Fruit fly (Drosophila melanogaster): ENCODE data around the gene CG15824.

Gene CG15824

DNA sequence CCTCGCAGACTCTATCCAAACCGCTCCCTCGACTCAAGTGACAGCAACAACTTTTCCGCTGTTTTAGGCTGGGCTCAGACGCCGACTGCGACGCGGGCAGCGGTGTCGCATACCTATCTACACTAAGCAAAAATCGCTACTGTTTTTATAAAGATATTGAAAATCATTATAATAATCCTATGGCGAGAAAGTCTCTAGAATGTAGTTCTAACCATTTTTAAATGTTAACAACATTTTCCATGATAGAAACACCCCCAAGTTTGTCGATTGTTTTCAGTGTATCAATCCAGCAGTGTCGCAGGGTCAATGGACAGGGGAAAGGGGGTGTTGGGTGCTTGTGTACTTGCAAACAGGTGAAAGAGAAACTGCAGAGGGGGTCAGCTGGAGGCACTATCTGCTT is 19.1 kb downstream of the CG15824 start (continued):
- peak; percentile 97 for TF ChIP-seq chm (GFP tag; IDR thresholded peaks at IDR 0.05)
- TF ChIP-seq sens (GFP tag) = peak; percentile 99
- peak; percentile 97 for TF ChIP-seq CG4424 (GFP tag; optimal IDR thresholded peaks at IDR 0.05)
- TF ChIP-seq hbn (GFP tag; IDR thresholded peaks at IDR 0.05; ENCODE audit: partially characterized antibody) = no peak
- peak; percentile 64 for TF ChIP-seq CTCF (GFP tag; optimal IDR thresholded peaks at IDR 0.05)
- TF ChIP-seq CG3281 (GFP tag; optimal IDR thresholded peaks at IDR 0.05) = peak; percentile 95
- TF ChIP-seq CG10209 (GFP tag; optimal IDR thresholded peaks at IDR 0.05) = peak; percentile 95
- TF ChIP-seq CG4730 (GFP tag; IDR thresholded peaks at IDR 0.05) = peak; percentile 91
- peak; percentile 97 for TF ChIP-seq zen (tag; optimal IDR thresholded peaks at IDR 0.05)
- peak; percentile 86 for TF ChIP-seq CG33557 (GFP tag; optimal IDR thresholded peaks at IDR 0.05)
- peak; percentile 93 for TF ChIP-seq salm (tag; optimal IDR thresholded peaks at IDR 0.05)
- TF ChIP-seq NfI (GFP tag; optimal IDR thresholded peaks at IDR 0.05) = peak; percentile 93
- TF ChIP-seq CG13424 (tag; optimal IDR thresholded peaks at IDR 0.05) = peak; percentile 96
- TF ChIP-seq Dad (GFP tag; optimal IDR thresholded peaks at IDR 0.05) = peak; percentile 94
- TF ChIP-seq HmgZ (tag; optimal IDR thresholded peaks at IDR 0.05) = peak; percentile 97
- peak; percentile 96 for TF ChIP-seq CG14050 (GFP tag; IDR thresholded peaks at IDR 0.05)
- peak; percentile 87 for TF ChIP-seq dm (GFP tag; optimal IDR thresholded peaks at IDR 0.05)
- peak; percentile 95 for TF ChIP-seq CG3847 (GFP tag; IDR thresholded peaks at IDR 0.05)
- peak; percentile 96 for TF ChIP-seq gro (GFP tag; optimal IDR thresholded peaks at IDR 0.05)
- peak; percentile 96 for TF ChIP-seq CG33213 (GFP tag; optimal IDR thresholded peaks at IDR 0.05)
- TF ChIP-seq TFAM (GFP tag; optimal IDR thresholded peaks at IDR 0.05) = peak; percentile 85
- peak; percentile 91 for TF ChIP-seq kah (GFP tag; optimal IDR thresholded peaks at IDR 0.05)
- TF ChIP-seq CG43689 (GFP tag; IDR thresholded peaks at IDR 0.05) = peak; percentile 91
- peak; percentile 88 for TF ChIP-seq Fer2 (tag; optimal IDR thresholded peaks at IDR 0.05)
- peak; percentile 96 for TF ChIP-seq gsb-n (tag; optimal IDR thresholded peaks at IDR 0.05)
- TF ChIP-seq CG12299 (tag; optimal IDR thresholded peaks at IDR 0.05) = peak; percentile 90
- TF ChIP-seq lbe (GFP tag; optimal IDR thresholded peaks at IDR 0.05) = peak; percentile 97
- no peak for TF ChIP-seq Opbp (GFP tag; IDR thresholded peaks at IDR 0.05; ENCODE audit: partially characterized antibody)
- no peak for TF ChIP-seq tna (GFP tag; IDR thresholded peaks at IDR 0.05; ENCODE audit: partially characterized antibody)
- TF ChIP-seq emc (GFP tag; optimal IDR thresholded peaks at IDR 0.05) = peak; percentile 86
- TF ChIP-seq CG11504 (tag; optimal IDR thresholded peaks at IDR 0.05) = peak; percentile 96
- peak; percentile 94 for TF ChIP-seq Meics (GFP tag; optimal IDR thresholded peaks at IDR 0.05)
- TF ChIP-seq sd (tag; optimal IDR thresholded peaks at IDR 0.05) = peak; percentile 100
- peak; percentile 78 for TF ChIP-seq CG4360 (GFP tag; IDR thresholded peaks at IDR 0.05)
- peak; percentile 63 for TF ChIP-seq Neu2 (GFP tag; optimal IDR thresholded peaks at IDR 0.05; ENCODE audit: borderline replicate concordance)
- TF ChIP-seq CG1024 (GFP tag; IDR thresholded peaks at IDR 0.05) = peak; percentile 90
- peak; percentile 98 for TF ChIP-seq corto (GFP tag; optimal IDR thresholded peaks at IDR 0.05)
- TF ChIP-seq CG32532 (GFP tag; IDR thresholded peaks at IDR 0.05) = peak; percentile 97
- peak; percentile 77 for TF ChIP-seq CG6654 (GFP tag; optimal IDR thresholded peaks at IDR 0.05)
- peak; percentile 92 for TF ChIP-seq btn (GFP tag; optimal IDR thresholded peaks at IDR 0.05)
- peak; percentile 89 for TF ChIP-seq CG6175 (GFP tag; IDR thresholded peaks at IDR 0.05)
- TF ChIP-seq MBD-R2 (GFP tag; IDR thresholded peaks at IDR 0.05) = peak; percentile 91
- TF ChIP-seq CG10979 (tag; optimal IDR thresholded peaks at IDR 0.05) = peak; percentile 95
- peak; percentile 93 for TF ChIP-seq fu2 (GFP tag; optimal IDR thresholded peaks at IDR 0.05)
- TF ChIP-seq CG17612 (GFP tag; IDR thresholded peaks at IDR 0.05) = peak; percentile 91
- peak; percentile 70 for TF ChIP-seq Sry-δ (GFP tag; optimal IDR thresholded peaks at IDR 0.05)
- peak; percentile 94 for TF ChIP-seq Bteb2 (GFP tag; optimal IDR thresholded peaks at IDR 0.05)
- peak; percentile 97 for TF ChIP-seq CG31441 (GFP tag; IDR thresholded peaks at IDR 0.05)
- TF ChIP-seq sna (GFP tag; IDR thresholded peaks at IDR 0.05; ENCODE audit: partially characterized antibody) = no peak
- peak; percentile 90 for TF ChIP-seq ab (GFP tag; optimal IDR thresholded peaks at IDR 0.05)
- peak; percentile 95 for TF ChIP-seq fd96Cb (tag; optimal IDR thresholded peaks at IDR 0.05)
